Fruit fly (Drosophila melanogaster): ENCODE measurements around the gene jvl.

The jvl gene

DNA sequence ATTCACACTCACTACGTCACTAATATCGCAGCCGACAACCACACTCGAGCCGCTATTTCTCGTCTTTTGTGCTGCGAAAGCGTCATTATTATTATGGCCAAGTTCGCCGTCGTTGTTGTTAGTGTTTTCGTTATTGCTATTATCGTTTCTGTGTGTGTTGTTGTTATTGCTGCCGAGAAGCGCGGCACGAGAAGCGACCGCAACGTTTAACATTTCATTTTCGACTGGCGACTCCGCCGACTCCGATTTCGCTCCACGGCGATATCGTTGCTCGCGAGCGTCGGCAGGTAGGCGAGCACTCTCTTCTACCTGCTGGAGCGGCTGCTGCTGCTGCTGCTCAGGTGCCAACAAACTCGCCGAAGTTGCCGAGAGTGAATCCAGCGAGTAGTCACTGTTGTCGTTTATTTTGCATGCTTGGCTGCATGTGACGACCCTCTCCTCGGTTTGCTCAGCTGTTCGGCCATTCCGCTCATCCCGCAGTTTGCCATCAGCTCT, 76.4 kb downstream of the jvl start (continued):
- TF ChIP-seq CG8924 (tag; optimal IDR thresholded peaks at IDR 0.05) (peak; percentile 13), unc-4 (GFP tag; IDR thresholded peaks at IDR 0.05; ENCODE audit: partially characterized antibody) (no peak), sob (GFP tag; IDR thresholded peaks at IDR 0.05) (peak; percentile 50; the same call in 1 of the 2 replicates), CG17829 (tag; optimal IDR thresholded peaks at IDR 0.05) (peak; percentile 6), dm (GFP tag; optimal IDR thresholded peaks at IDR 0.05) (no peak), hbn (GFP tag; IDR thresholded peaks at IDR 0.05; ENCODE audit: partially characterized antibody) (no peak), p53 (GFP tag; optimal IDR thresholded peaks at IDR 0.05) (no peak), maf-S (GFP tag; optimal IDR thresholded peaks at IDR 0.05) (no peak), chn (GFP tag; optimal IDR thresholded peaks at IDR 0.05) (no peak), CHES-1-like (GFP tag; optimal IDR thresholded peaks at IDR 0.05) (peak; percentile 16), CG17328 (GFP tag; IDR thresholded peaks at IDR 0.05) (no peak), CG11398 (GFP tag; optimal IDR thresholded peaks at IDR 0.05) (peak; percentile 8), sug (tag; optimal IDR thresholded peaks at IDR 0.05) (peak; percentile 16), exex (tag; optimal IDR thresholded peaks at IDR 0.05) (peak; percentile 61), pros (GFP tag; optimal IDR thresholded peaks at IDR 0.05) (peak; percentile 76), CG13296 (GFP tag; optimal IDR thresholded peaks at IDR 0.05) (peak; percentile 18), cg (GFP tag; optimal IDR thresholded peaks at IDR 0.05) (peak; percentile 9), caup (GFP tag; optimal IDR thresholded peaks at IDR 0.05; ENCODE audit: severe bottlenecking) (peak; percentile 36), HHEX (GFP tag; optimal IDR thresholded peaks at IDR 0.05) (no peak), Side (GFP tag; optimal IDR thresholded peaks at IDR 0.05) (peak; percentile 30), Pdp1 (GFP tag; optimal IDR thresholded peaks at IDR 0.05) (peak in 1 of 2 experiments; percentile 1), oc (tag; optimal IDR thresholded peaks at IDR 0.05) (peak; percentile 18), tll (GFP tag; optimal IDR thresholded peaks at IDR 0.05) (peak in 1 of 2 experiments; percentile 42), peb (GFP tag; IDR thresholded peaks at IDR 0.05) (no peak), kah (GFP tag; optimal IDR thresholded peaks at IDR 0.05) (peak; percentile 7), chinmo (GFP tag; IDR thresholded peaks at IDR 0.05; ENCODE audit: partially characterized antibody) (peak; percentile 93; the same call in 3 of the 4 replicates), nau (GFP tag; optimal IDR thresholded peaks at IDR 0.05) (peak; percentile 24), vfl (GFP tag; optimal IDR thresholded peaks at IDR 0.05) (peak; percentile 7), odd (GFP tag; optimal IDR thresholded peaks at IDR 0.05) (peak; percentile 53), CG2116 (GFP tag; optimal IDR thresholded peaks at IDR 0.05) (no peak), Med (GFP tag) (peak; percentile 83), CG34422 (GFP tag; IDR thresholded peaks at IDR 0.05) (peak; percentile 18; the same call in 1 of the 3 replicates), B-H2 (GFP tag; optimal IDR thresholded peaks at IDR 0.05) (peak; percentile 15), Gsc (GFP tag; IDR thresholded peaks at IDR 0.05) (no peak), CG4707 (GFP tag; optimal IDR thresholded peaks at IDR 0.05) (no peak), CG15601 (tag; optimal IDR thresholded peaks at IDR 0.05) (peak; percentile 7), dmrt99B (tag; optimal IDR thresholded peaks at IDR 0.05) (peak; percentile 3), CG15479 (GFP tag; optimal IDR thresholded peaks at IDR 0.05) (peak; percentile 63), Tbp (GFP tag; optimal IDR thresholded peaks at IDR 0.05) (no peak), amos (GFP tag; IDR thresholded peaks at IDR 0.05; ENCODE audit: partially characterized antibody) (peak; percentile 44; the same call in 1 of the 2 replicates), zfh2 (GFP tag; optimal IDR thresholded peaks at IDR 0.05) (no peak), z (GFP tag; IDR thresholded peaks at IDR 0.05) (peak; percentile 86), CG17385 (GFP tag; optimal IDR thresholded peaks at IDR 0.05) (peak; percentile 30), BtbVII (GFP tag; optimal IDR thresholded peaks at IDR 0.05) (peak; percentile 66), yki (optimal IDR thresholded peaks at IDR 0.05) (no peak), CG31441 (GFP tag; IDR thresholded peaks at IDR 0.05) (no peak), CG8290 (GFP tag; optimal IDR thresholded peaks at IDR 0.05) (no peak), CG8290 (tag; optimal IDR thresholded peaks at IDR 0.05) (peak in 1 of 2 experiments; percentile 20), CG11723 (GFP tag; optimal IDR thresholded peaks at IDR 0.05) (no peak), dimm (GFP tag; IDR thresholded peaks at IDR 0.05) (no peak)

Data from whole organism, embryonic.